Worm (Caenorhabditis elegans): ENCODE results near the gene dmsr-4.

The dmsr-4 gene

ce11 chrII:340714-341113, 16.2 kb downstream of the dmsr-4 start:
- TF ChIP-seq ztf-23 (GFP tag; IDR thresholded peaks at IDR 0.05) (no peak), flt-1 (GFP tag; IDR thresholded peaks at IDR 0.05) (no peak)

ce11 chrII:340224-340623, 16.6 kb downstream of the dmsr-4 start, which contains the start of gene clc-31:
Gene clc-31, plus strand, starts transcription at chrII:340524.
- TF ChIP-seq cog-1 (tag; optimal IDR thresholded peaks at IDR 0.05) (no peak), T22C8.4 (GFP tag; IDR thresholded peaks at IDR 0.05) (no peak), flt-1 (GFP tag; IDR thresholded peaks at IDR 0.05) (no peak), ref-1 (GFP tag; conservative IDR thresholded peaks at IDR 0.05) (no peak), ztf-23 (GFP tag; IDR thresholded peaks at IDR 0.05) (no peak)

- TF ChIP-seq med-1 (GFP tag; optimal IDR thresholded peaks at IDR 0.05; ENCODE audit: insufficient read depth) (no peak), cog-1 (tag; optimal IDR thresholded peaks at IDR 0.05) (no peak), tab-1 (GFP tag; IDR thresholded peaks at IDR 0.05) (no peak), ztf-29 (GFP tag; IDR thresholded peaks at IDR 0.05) (no peak), ztf-23 (GFP tag; IDR thresholded peaks at IDR 0.05) (no peak), flt-1 (GFP tag; IDR thresholded peaks at IDR 0.05) (no peak), klf-2 (GFP tag; conservative IDR thresholded peaks at IDR 0.05) (no peak)
These were observed 19.5 kb downstream of the dmsr-4 start, which contains the start of gene cpn-2 for ce11 chrII:337233-337832. Gene cpn-2, plus strand, starts transcription at chrII:337782.

- TF ChIP-seq flt-1 (GFP tag; IDR thresholded peaks at IDR 0.05) (no peak), ztf-29 (GFP tag; IDR thresholded peaks at IDR 0.05) (no peak), tab-1 (GFP tag; IDR thresholded peaks at IDR 0.05) (no peak), klf-2 (GFP tag; conservative IDR thresholded peaks at IDR 0.05) (no peak), cog-1 (tag; optimal IDR thresholded peaks at IDR 0.05) (no peak), ref-1 (GFP tag; conservative IDR thresholded peaks at IDR 0.05) (no peak), T22C8.4 (GFP tag; IDR thresholded peaks at IDR 0.05) (no peak), med-1 (GFP tag; optimal IDR thresholded peaks at IDR 0.05; ENCODE audit: insufficient read depth) (no peak), ztf-23 (GFP tag; IDR thresholded peaks at IDR 0.05) (no peak)
These were observed 22.0 kb downstream of the dmsr-4 start for ce11 chrII:334828-335227.

ce11 chrII:333853-334449, 22.9 kb downstream of the dmsr-4 start:
- TF ChIP-seq cog-1 (tag; optimal IDR thresholded peaks at IDR 0.05) (no peak), ref-1 (GFP tag; conservative IDR thresholded peaks at IDR 0.05) (no peak), klf-2 (GFP tag; conservative IDR thresholded peaks at IDR 0.05) (no peak), tab-1 (GFP tag; IDR thresholded peaks at IDR 0.05) (no peak), T22C8.4 (GFP tag; IDR thresholded peaks at IDR 0.05) (no peak), ztf-23 (GFP tag; IDR thresholded peaks at IDR 0.05) (no peak), med-1 (GFP tag; optimal IDR thresholded peaks at IDR 0.05; ENCODE audit: insufficient read depth) (no peak), flt-1 (GFP tag; IDR thresholded peaks at IDR 0.05) (no peak), ztf-29 (GFP tag; IDR thresholded peaks at IDR 0.05) (no peak)

- TF ChIP-seq cog-1 (tag; optimal IDR thresholded peaks at IDR 0.05), result no peak
- TF ChIP-seq tab-1 (GFP tag; IDR thresholded peaks at IDR 0.05), result no peak
- TF ChIP-seq flt-1 (GFP tag; IDR thresholded peaks at IDR 0.05), result no peak
- no peak for TF ChIP-seq T22C8.4 (GFP tag; IDR thresholded peaks at IDR 0.05)
- no peak for TF ChIP-seq med-1 (GFP tag; optimal IDR thresholded peaks at IDR 0.05; ENCODE audit: insufficient read depth)
- TF ChIP-seq ztf-23 (GFP tag; IDR thresholded peaks at IDR 0.05), result no peak
- no peak for TF ChIP-seq ztf-29 (GFP tag; IDR thresholded peaks at IDR 0.05)
- no peak for TF ChIP-seq klf-2 (GFP tag; conservative IDR thresholded peaks at IDR 0.05)
- TF ChIP-seq ref-1 (GFP tag; conservative IDR thresholded peaks at IDR 0.05), result no peak
These were observed 24.4 kb downstream of the dmsr-4 start, which contains the start of gene cbn-1 for ce11 chrII:332419-332818. Gene cbn-1, minus strand, starts transcription at chrII:332519.

ce11 chrII:325639-326350, 31.1 kb downstream of the dmsr-4 start, which contains the start of gene sgcb-1:
Gene sgcb-1, plus strand, starts transcription at chrII:326300.
- TF ChIP-seq cog-1 (tag; optimal IDR thresholded peaks at IDR 0.05) (no peak), ztf-23 (GFP tag; IDR thresholded peaks at IDR 0.05) (no peak), flt-1 (GFP tag; IDR thresholded peaks at IDR 0.05) (no peak), tab-1 (GFP tag; IDR thresholded peaks at IDR 0.05) (no peak), klf-2 (GFP tag; conservative IDR thresholded peaks at IDR 0.05) (no peak), med-1 (GFP tag; optimal IDR thresholded peaks at IDR 0.05; ENCODE audit: insufficient read depth) (no peak), T22C8.4 (GFP tag; IDR thresholded peaks at IDR 0.05) (no peak), ztf-29 (GFP tag; IDR thresholded peaks at IDR 0.05) (no peak), ref-1 (GFP tag; conservative IDR thresholded peaks at IDR 0.05) (no peak)

- TF ChIP-seq ref-1 (GFP tag; conservative IDR thresholded peaks at IDR 0.05) (no peak), T22C8.4 (GFP tag; IDR thresholded peaks at IDR 0.05) (no peak), ztf-29 (GFP tag; IDR thresholded peaks at IDR 0.05) (no peak), cog-1 (tag; optimal IDR thresholded peaks at IDR 0.05) (no peak), ztf-23 (GFP tag; IDR thresholded peaks at IDR 0.05) (no peak), klf-2 (GFP tag; conservative IDR thresholded peaks at IDR 0.05) (no peak)
These were observed 33.7 kb downstream of the dmsr-4 start, which contains the start of gene K01A2.10 for ce11 chrII:323048-323776. Gene K01A2.10, minus strand, starts transcription at chrII:323098.

- TF ChIP-seq klf-2 (GFP tag; conservative IDR thresholded peaks at IDR 0.05) (no peak), ztf-23 (GFP tag; IDR thresholded peaks at IDR 0.05) (no peak), med-1 (GFP tag; optimal IDR thresholded peaks at IDR 0.05; ENCODE audit: insufficient read depth) (no peak), tab-1 (GFP tag; IDR thresholded peaks at IDR 0.05) (no peak), cog-1 (tag; optimal IDR thresholded peaks at IDR 0.05) (no peak), ztf-29 (GFP tag; IDR thresholded peaks at IDR 0.05) (no peak), ref-1 (GFP tag; conservative IDR thresholded peaks at IDR 0.05) (no peak), flt-1 (GFP tag; IDR thresholded peaks at IDR 0.05) (no peak)
These were observed 35.7 kb downstream of the dmsr-4 start for ce11 chrII:321183-321582.
